Worm (Caenorhabditis elegans): ENCODE results near the gene K10H10.6.

- TF ChIP-seq snpc-4 (tag; optimal IDR thresholded peaks at IDR 0.05) (no peak), nhr-28 (tag; optimal IDR thresholded peaks at IDR 0.05) (no peak), sptf-1 (tag; optimal IDR thresholded peaks at IDR 0.05) (no peak), nhr-237 (tag; optimal IDR thresholded peaks at IDR 0.05) (no peak), blmp-1 (tag; optimal IDR thresholded peaks at IDR 0.05) (no peak), ztf-11 (tag; optimal IDR thresholded peaks at IDR 0.05) (no peak), hlh-1 (tag; optimal IDR thresholded peaks at IDR 0.05) (no peak), elt-1 (tag; optimal IDR thresholded peaks at IDR 0.05; ENCODE audit: borderline replicate concordance, insufficient read depth) (no peak), nhr-2 (tag; optimal IDR thresholded peaks at IDR 0.05) (no peak), unc-62 (GFP tag; optimal IDR thresholded peaks at IDR 0.05) (no peak), ceh-43 (GFP tag; optimal IDR thresholded peaks at IDR 0.05) (no peak)
Observed at ce11 chrII:14525013-14525412, 21.9 kb downstream of the K10H10.6 start, which contains the start of gene F57C2.4.

Data from whole organism, mixed stage, embryonic.